Worm (Caenorhabditis elegans) whole organism, late embryonic: ENCODE data around the gene asb-2.

ENCODE experiments used
- Y22D7AL.16 ChIP-seq: sonication (generic microtip); optimal IDR thresholded peaks from 2 replicates; lab custom pipeline; 2016; ENCODE audit warnings: missing genetic modification characterization, missing compliant biosample characterization
- ama-1 ChIP-seq: fragments of 150-350 bp; optimal IDR thresholded peaks from 2 replicates; lab custom pipeline; 2014
- ceh-2 ChIP-seq: sonication (generic microtip); optimal IDR thresholded peaks from 2 replicates; lab custom pipeline; 2016; ENCODE audit warnings: missing genotype, missing genetic modification characterization, missing compliant biosample characterization
- ceh-6 ChIP-seq: fragments of 200-800 bp; sonication (Bioruptor generic); optimal IDR thresholded peaks from 2 replicates; lab custom pipeline; 2018; ENCODE audit warnings: mild to moderate bottlenecking, missing genetic modification characterization, missing compliant biosample characterization
- che-1 ChIP-seq: sonication (generic microtip); optimal IDR thresholded peaks from 2 replicates; lab custom pipeline; 2016; ENCODE audit warnings: mild to moderate bottlenecking, missing genetic modification characterization, missing compliant biosample characterization
- fax-1 ChIP-seq: sonication (generic microtip); optimal IDR thresholded peaks from 2 replicates; lab custom pipeline; 2016; ENCODE audit warnings: missing genotype, missing genetic modification characterization, missing compliant biosample characterization
- fkh-10 ChIP-seq: fragments of 150-350 bp; optimal IDR thresholded peaks from 2 replicates; lab custom pipeline; 2014; ENCODE audit warnings: missing biosample characterization, missing genetic modification reagents, missing genetic modification characterization
- hlh-6 ChIP-seq: sonication (generic microtip); optimal IDR thresholded peaks from 2 replicates; lab custom pipeline; 2016; ENCODE audit warnings: missing genotype, missing genetic modification characterization, missing compliant biosample characterization
- pag-3 ChIP-seq: sonication (generic microtip); optimal IDR thresholded peaks from 2 replicates; lab custom pipeline; 2016; ENCODE audit warnings: missing compliant biosample characterization, missing genetic modification characterization, borderline replicate concordance
- pha-4 ChIP-seq: fragments of 150-350 bp; optimal IDR thresholded peaks from 2 replicates; lab custom pipeline; 2018; ENCODE audit warnings: missing biosample characterization, missing genetic modification reagents, missing genetic modification characterization
- pqm-1 ChIP-seq: sonication (generic microtip); optimal IDR thresholded peaks from 2 replicates; lab custom pipeline; 2016; ENCODE audit warnings: missing genetic modification characterization, missing compliant biosample characterization
- ref-2 ChIP-seq: sonication (generic microtip); optimal IDR thresholded peaks from 2 replicates; lab custom pipeline; 2016; ENCODE audit warnings: missing genetic modification characterization, missing compliant biosample characterization
- unc-42 ChIP-seq: sonication (generic microtip); optimal IDR thresholded peaks from 2 replicates; lab custom pipeline; 2016; ENCODE audit warnings: missing genotype, missing genetic modification characterization, missing compliant biosample characterization
- unc-86 ChIP-seq: sonication (generic microtip); optimal IDR thresholded peaks from 2 replicates; lab custom pipeline; 2016; ENCODE audit warnings: missing genetic modification characterization, missing compliant biosample characterization

- no peak for TF ChIP-seq hlh-6 (tag; lab: Kevin White, UChicago)
- TF ChIP-seq unc-42 (tag; lab: Kevin White, UChicago) = no peak
- TF ChIP-seq pha-4 = no peak
- no peak for TF ChIP-seq pqm-1 (tag; lab: Kevin White, UChicago)
- TF ChIP-seq ceh-6 = no peak
- no peak for TF ChIP-seq Y22D7AL.16 (tag; lab: Kevin White, UChicago)
- no peak for TF ChIP-seq ceh-2 (tag; lab: Kevin White, UChicago)
- TF ChIP-seq unc-86 = no peak
- no peak for TF ChIP-seq ref-2 (tag; lab: Kevin White, UChicago)
- TF ChIP-seq ama-1 = no peak
- no peak for TF ChIP-seq fax-1 (tag; lab: Kevin White, UChicago)
- TF ChIP-seq che-1 = no peak
- TF ChIP-seq pag-3 = no peak
- TF ChIP-seq fkh-10 (GFP tag; lab: Kevin White, UChicago) = no peak
Measured at ce11 chrX:4498478-4498877, 28.9 kb downstream of the asb-2 start.
